Fruit fly (Drosophila melanogaster) whole organism, prepupa: ENCODE measurements around the gene CG32071.

Experiments
- CG10631 ChIP-seq: fragments of 200-800 bp; sonication (Bioruptor generic); optimal IDR thresholded peaks from 2 replicates; lab custom pipeline; 2016; ENCODE audit warnings: missing biosample characterization, missing genetic modification characterization
- CG11294 ChIP-seq: fragments of 200-800 bp; sonication (Bioruptor generic); IDR thresholded peaks from 2 replicates; pipeline ENCODE4 v1.3.6; 2022; ENCODE audit warnings: missing biosample characterization, missing genetic modification characterization
- CG11902 ChIP-seq: fragments of 200-800 bp; sonication (Bioruptor generic); optimal IDR thresholded peaks from 3 replicates; lab custom pipeline; 2016; ENCODE audit warnings: missing biosample characterization, missing genetic modification characterization
- CG1621 ChIP-seq: fragments of 200-800 bp; sonication (Bioruptor generic); optimal IDR thresholded peaks from 3 replicates; lab custom pipeline; 2018; ENCODE audit warnings: missing biosample characterization, mild to moderate bottlenecking, missing genetic modification characterization
- CG16779 ChIP-seq: fragments of 200-800 bp; sonication (Bioruptor generic); optimal IDR thresholded peaks from 3 replicates; lab custom pipeline; 2017; ENCODE audit warnings: missing biosample characterization, mild to moderate bottlenecking, missing genetic modification characterization
- CG3032 ChIP-seq: fragments of 200-800 bp; optimal IDR thresholded peaks from 2 replicates; lab custom pipeline; 2019; ENCODE audit warnings: missing biosample characterization, mild to moderate bottlenecking, missing genetic modification characterization, moderate library complexity
- CG31627 ChIP-seq: fragments of 200-800 bp; sonication (Bioruptor generic); optimal IDR thresholded peaks from 3 replicates; lab custom pipeline; 2016; ENCODE audit warnings: missing biosample characterization, missing genetic modification characterization
- CG32006 ChIP-seq: fragments of 200-800 bp; sonication (Bioruptor generic); optimal IDR thresholded peaks from 3 replicates; lab custom pipeline; 2017; ENCODE audit warnings: missing biosample characterization, mild to moderate bottlenecking, missing genetic modification characterization
- CG34406 ChIP-seq: fragments of 200-800 bp; sonication (Bioruptor generic); optimal IDR thresholded peaks from 3 replicates; lab custom pipeline; 2016; ENCODE audit warnings: missing biosample characterization, missing genetic modification characterization
- CG3919 ChIP-seq: fragments of 200-800 bp; sonication (Bioruptor generic); optimal IDR thresholded peaks from 3 replicates; lab custom pipeline; 2016; ENCODE audit warnings: missing biosample characterization, missing genetic modification characterization
- CG4318 ChIP-seq: fragments of 200-800 bp; sonication (Bioruptor generic); optimal IDR thresholded peaks from 3 replicates; lab custom pipeline; 2017; ENCODE audit warnings: missing biosample characterization, mild to moderate bottlenecking, missing genetic modification characterization
- CG6276 ChIP-seq: fragments of 200-800 bp; sonication (Bioruptor generic); optimal IDR thresholded peaks from 2 replicates; lab custom pipeline; 2017; ENCODE audit warnings: missing biosample characterization, mild to moderate bottlenecking, missing genetic modification characterization
- CG6792 ChIP-seq: fragments of 200-800 bp; sonication (Bioruptor generic); optimal IDR thresholded peaks from 3 replicates; lab custom pipeline; 2016; ENCODE audit warnings: missing biosample characterization, missing genetic modification characterization
- CG6854 ChIP-seq: fragments of 200-800 bp; sonication (Bioruptor generic); optimal IDR thresholded peaks from 2 replicates; lab custom pipeline; 2017; ENCODE audit warnings: missing biosample characterization, mild to moderate bottlenecking, missing genetic modification characterization
- CG7368 ChIP-seq: fragments of 200-800 bp; sonication (Bioruptor generic); optimal IDR thresholded peaks from 3 replicates; lab custom pipeline; 2016; ENCODE audit warnings: missing biosample characterization, missing genetic modification characterization
- CG9139 ChIP-seq: fragments of 200-800 bp; sonication (Bioruptor generic); optimal IDR thresholded peaks from 3 replicates; lab custom pipeline; 2017; ENCODE audit warnings: missing biosample characterization, mild to moderate bottlenecking, missing genetic modification characterization
- Eip75B ChIP-seq: fragments of 200-800 bp; sonication (Bioruptor generic); optimal IDR thresholded peaks from 3 replicates; lab custom pipeline; 2016; ENCODE audit warnings: missing biosample characterization, missing genetic modification characterization
- Eip78C ChIP-seq: fragments of 200-800 bp; sonication (Bioruptor generic); peaks from one replicate; lab custom pipeline; 2016; ENCODE audit warnings: missing biosample characterization, missing genetic modification characterization
- Eip93F ChIP-seq: fragments of 200-800 bp; sonication (Bioruptor generic); optimal IDR thresholded peaks from 2 replicates; lab custom pipeline; 2016; ENCODE audit warnings: missing biosample characterization, mild to moderate bottlenecking, missing genetic modification characterization
- Ets21C ChIP-seq: fragments of 200-800 bp; sonication (Bioruptor generic); optimal IDR thresholded peaks from 3 replicates; lab custom pipeline; 2016; ENCODE audit warnings: missing biosample characterization, missing genetic modification characterization
- Ets96B ChIP-seq: fragments of 200-800 bp; optimal IDR thresholded peaks from 2 replicates; lab custom pipeline; 2019; ENCODE audit warnings: missing biosample characterization, mild to moderate bottlenecking, missing genetic modification characterization, moderate library complexity
- Gug ChIP-seq: fragments of 200-800 bp; sonication (Bioruptor generic); IDR thresholded peaks from 2 replicates; pipeline ENCODE4 v1.3.6; 2022; ENCODE audit warnings: missing biosample characterization, missing genetic modification characterization
- Hr38 ChIP-seq: sonication (Bioruptor generic); optimal IDR thresholded peaks from 2 replicates; lab custom pipeline; 2016; ENCODE audit warnings: missing biosample characterization, missing genetic modification characterization
- Hr4 ChIP-seq: fragments of 200-800 bp; sonication (Bioruptor generic); optimal IDR thresholded peaks from 3 replicates; lab custom pipeline; 2016; ENCODE audit warnings: missing biosample characterization, missing genetic modification characterization
- Lpt ChIP-seq: fragments of 200-800 bp; sonication (Bioruptor generic); optimal IDR thresholded peaks from 3 replicates; lab custom pipeline; 2016; ENCODE audit warnings: missing biosample characterization, missing genetic modification characterization
- Met ChIP-seq: fragments of 200-800 bp; sonication (Bioruptor generic); optimal IDR thresholded peaks from 3 replicates; lab custom pipeline; 2016; ENCODE audit warnings: missing biosample characterization, missing genetic modification characterization
- OdsH ChIP-seq: fragments of 200-800 bp; sonication (Bioruptor generic); optimal IDR thresholded peaks from 3 replicates; lab custom pipeline; 2016; ENCODE audit warnings: missing biosample characterization, missing genetic modification characterization
- Smox ChIP-seq: fragments of 200-800 bp; sonication (Bioruptor generic); optimal IDR thresholded peaks from 3 replicates; lab custom pipeline; 2016; ENCODE audit warnings: missing biosample characterization, missing genetic modification characterization
- Sox102F ChIP-seq: fragments of 200-800 bp; sonication (Bioruptor generic); optimal IDR thresholded peaks from 2 replicates; lab custom pipeline; 2016; ENCODE audit warnings: missing biosample characterization, mild to moderate bottlenecking, missing genetic modification characterization
- Sox14 ChIP-seq: fragments of 200-800 bp; sonication (Bioruptor generic); optimal IDR thresholded peaks from 3 replicates; lab custom pipeline; 2016; ENCODE audit warnings: missing biosample characterization, missing genetic modification characterization
- achi ChIP-seq: fragments of 200-800 bp; sonication (Bioruptor generic); optimal IDR thresholded peaks from 3 replicates; lab custom pipeline; 2016; ENCODE audit warnings: missing biosample characterization, missing genetic modification characterization
- acj6 ChIP-seq: fragments of 200-800 bp; sonication (Bioruptor generic); optimal IDR thresholded peaks from 3 replicates; lab custom pipeline; 2016; ENCODE audit warnings: missing biosample characterization, missing genetic modification characterization
- cyc ChIP-seq: fragments of 200-800 bp; sonication (Bioruptor generic); optimal IDR thresholded peaks from 3 replicates; lab custom pipeline; 2016; ENCODE audit warnings: missing biosample characterization, missing genetic modification characterization
- dac ChIP-seq: fragments of 200-800 bp; sonication (Bioruptor generic); optimal IDR thresholded peaks from 2 replicates; lab custom pipeline; 2017; ENCODE audit warnings: missing biosample characterization, mild to moderate bottlenecking, missing genetic modification characterization
- dsx ChIP-seq: fragments of 200-800 bp; optimal IDR thresholded peaks from 3 replicates; lab custom pipeline; 2019; ENCODE audit warnings: missing biosample characterization, mild to moderate bottlenecking, missing genetic modification characterization, moderate library complexity; ENCODE audit not compliant: poor library complexity, severe bottlenecking
- esn ChIP-seq: fragments of 200-800 bp; sonication (Bioruptor generic); optimal IDR thresholded peaks from 2 replicates; lab custom pipeline; 2016; ENCODE audit warnings: missing biosample characterization, mild to moderate bottlenecking, missing genetic modification characterization, moderate library complexity
- fd59A ChIP-seq: fragments of 200-800 bp; sonication (Bioruptor generic); optimal IDR thresholded peaks from 2 replicates; lab custom pipeline; 2017; ENCODE audit warnings: missing biosample characterization, mild to moderate bottlenecking, missing genetic modification characterization, missing genetic modification reagents
- fd85E ChIP-seq: fragments of 200-800 bp; sonication (Bioruptor generic); optimal IDR thresholded peaks from 3 replicates; lab custom pipeline; 2016; ENCODE audit warnings: missing biosample characterization, missing genetic modification characterization
- fkh ChIP-seq: fragments of 200-800 bp; sonication (Bioruptor generic); optimal IDR thresholded peaks from 3 replicates; lab custom pipeline; 2017; ENCODE audit warnings: missing biosample characterization, mild to moderate bottlenecking, missing genetic modification characterization, moderate library complexity
- lz ChIP-seq: fragments of 200-800 bp; sonication (Bioruptor generic); optimal IDR thresholded peaks from 3 replicates; lab custom pipeline; 2016; ENCODE audit warnings: missing biosample characterization, missing genetic modification characterization
- pdm3 ChIP-seq: fragments of 200-800 bp; sonication (Bioruptor generic); optimal IDR thresholded peaks from 3 replicates; lab custom pipeline; 2016; ENCODE audit warnings: missing biosample characterization, missing genetic modification characterization
- salr ChIP-seq, 2 experiments: fragments of 200-800 bp; sonication (Bioruptor generic); optimal IDR thresholded peaks; 3 replicates each; lab custom pipeline; 2016 to 2018; ENCODE audit warnings: missing biosample characterization in 2 of 2, missing genetic modification characterization in 2 of 2, mild to moderate bottlenecking in 1 of 2
- spab ChIP-seq: fragments of 200-800 bp; sonication (Bioruptor generic); optimal IDR thresholded peaks from 2 replicates; lab custom pipeline; 2017; ENCODE audit warnings: missing biosample characterization, mild to moderate bottlenecking, missing genetic modification characterization, missing genetic modification reagents
- ss ChIP-seq, 2 experiments: fragments of 200-800 bp; sonication (Bioruptor generic); optimal IDR thresholded peaks; 2 replicates in 1 of 2; 3 replicates in 1 of 2; lab custom pipeline; 2017 to 2018; ENCODE audit warnings: mild to moderate bottlenecking in 2 of 2, missing biosample characterization in 2 of 2, missing genetic modification characterization in 2 of 2, moderate library complexity in 1 of 2
- svp ChIP-seq: fragments of 200-800 bp; sonication (Bioruptor generic); peaks from one replicate; lab custom pipeline; 2016; ENCODE audit warnings: missing biosample characterization, missing genetic modification characterization
- vri ChIP-seq: fragments of 200-800 bp; sonication (Bioruptor generic); optimal IDR thresholded peaks from 3 replicates; lab custom pipeline; 2016; ENCODE audit warnings: missing biosample characterization, mild to moderate bottlenecking, missing genetic modification characterization

The CG32071 gene

dm6 chr3L:11091943-11092609 lies 11.6 kb downstream of the CG32071 start (continued):
- peak; percentile 73 for TF ChIP-seq cyc (GFP tag; lab: Kevin White, UChicago)
- TF ChIP-seq CG31627 (GFP tag; lab: Kevin White, UChicago), result peak; percentile 73
- peak; percentile 79 for TF ChIP-seq CG3919 (GFP tag; lab: Kevin White, UChicago)
- TF ChIP-seq fd85E, result peak; percentile 40
- peak; percentile 84 for TF ChIP-seq Eip78C (GFP tag; lab: Kevin White, UChicago)
- peak; percentile 71 for TF ChIP-seq Met
- peak; percentile 7 to 28 for TF ChIP-seq salr (GFP tag; optimal IDR thresholded peaks at IDR 0.05; lab: Kevin White, UChicago)
- TF ChIP-seq Eip93F, result no peak
- TF ChIP-seq Smox (GFP tag; lab: Kevin White, UChicago), result peak; percentile 59
- no peak for TF ChIP-seq CG6276
- TF ChIP-seq CG4318, result no peak
- peak; percentile 21 for TF ChIP-seq CG1621 (tag; lab: Kevin White, UChicago)
- TF ChIP-seq achi (GFP tag; lab: Kevin White, UChicago), result peak; percentile 54
- TF ChIP-seq esn (GFP tag; lab: Kevin White, UChicago), result peak; percentile 74
- peak; percentile 56 for TF ChIP-seq CG6792 (GFP tag; lab: Kevin White, UChicago)
- no peak for TF ChIP-seq Hr38
- peak; percentile 75 for TF ChIP-seq lz (GFP tag; lab: Kevin White, UChicago)
- TF ChIP-seq CG32006 (GFP tag; lab: Kevin White, UChicago), result peak; percentile 37

dm6 chr3L:11089805-11090440 lies 13.8 kb downstream of the CG32071 start:
- TF ChIP-seq Sox14 (GFP tag; lab: Kevin White, UChicago), result peak; percentile 69
- TF ChIP-seq ss (GFP tag; optimal IDR thresholded peaks at IDR 0.05; lab: Kevin White, UChicago), result peak; percentile 28 to 57
- peak; percentile 53 for TF ChIP-seq dac
- peak; percentile 88 for TF ChIP-seq svp (GFP tag; lab: Kevin White, UChicago)
- TF ChIP-seq CG32006 (GFP tag; lab: Kevin White, UChicago), result peak; percentile 90
- no peak for TF ChIP-seq CG9139
- peak; percentile 15 for TF ChIP-seq spab (GFP tag; lab: Kevin White, UChicago)
- peak; percentile 11 for TF ChIP-seq CG3032 (tag; lab: Kevin White, UChicago)
- TF ChIP-seq OdsH (GFP tag; lab: Kevin White, UChicago), result peak; percentile 77
- peak; percentile 71 for TF ChIP-seq Lpt (GFP tag; lab: Kevin White, UChicago)
- peak; percentile 92 for TF ChIP-seq Eip78C (GFP tag; lab: Kevin White, UChicago)
- peak; percentile 73 for TF ChIP-seq pdm3 (GFP tag; lab: Kevin White, UChicago)
- no peak for TF ChIP-seq fd59A (GFP tag; lab: Kevin White, UChicago)
- peak; percentile 69 for TF ChIP-seq CG34406 (GFP tag; lab: Kevin White, UChicago)
- TF ChIP-seq CG11902 (GFP tag; lab: Kevin White, UChicago), result no peak
- TF ChIP-seq acj6, result peak; percentile 62
- peak; percentile 74 for TF ChIP-seq CG6276
- peak; percentile 42 for TF ChIP-seq cyc (GFP tag; lab: Kevin White, UChicago)
- peak; percentile 50 for TF ChIP-seq CG6792 (GFP tag; lab: Kevin White, UChicago)
- peak; percentile 78 for TF ChIP-seq Met
- TF ChIP-seq Ets96B (tag; lab: Kevin White, UChicago), result peak; percentile 38
- no peak; the same call in 1 of the 2 replicates for TF ChIP-seq CG11294 (GFP tag; lab: Robert Waterston, UW)
- no peak for TF ChIP-seq fd85E
- TF ChIP-seq CG16779 (tag; lab: Kevin White, UChicago), result peak; percentile 3
- TF ChIP-seq Hr4 (GFP tag; lab: Kevin White, UChicago), result peak; percentile 88
- peak; percentile 54 for TF ChIP-seq CG31627 (GFP tag; lab: Kevin White, UChicago)
- TF ChIP-seq fkh, result peak; percentile 92
- no peak for TF ChIP-seq CG6854 (GFP tag; lab: Kevin White, UChicago)
- TF ChIP-seq CG4318, result peak; percentile 77
- peak; percentile 12 for TF ChIP-seq CG7368 (GFP tag; lab: Kevin White, UChicago)
- no peak for TF ChIP-seq Hr38
- TF ChIP-seq Eip75B (GFP tag; lab: Kevin White, UChicago), result peak; percentile 49
- TF ChIP-seq salr (GFP tag; optimal IDR thresholded peaks at IDR 0.05; lab: Kevin White, UChicago), result peak in 1 of 2 experiments; percentile 85
- TF ChIP-seq Eip93F, result no peak
- TF ChIP-seq Sox102F (GFP tag; lab: Kevin White, UChicago), result peak; percentile 76
- no peak for TF ChIP-seq dsx (GFP tag; lab: Kevin White, UChicago)
- peak; percentile 55 for TF ChIP-seq CG3919 (GFP tag; lab: Kevin White, UChicago)
- TF ChIP-seq Ets21C, result peak; percentile 56
- peak; percentile 61 for TF ChIP-seq CG10631
- TF ChIP-seq vri (GFP tag; lab: Kevin White, UChicago), result peak; percentile 61
- peak; percentile 58 for TF ChIP-seq Gug
